Worm (Caenorhabditis elegans): ENCODE results near the gene mxl-1.

Gene mxl-1

ce11 chrV:11266681-11267080, 22.0 kb downstream of the mxl-1 start, which contains the start of gene str-116:
Gene str-116, plus strand, starts transcription at chrV:11266981.
- no peak for TF ChIP-seq hmg-11 (tag; optimal IDR thresholded peaks at IDR 0.05)
- TF ChIP-seq zag-1 (tag; optimal IDR thresholded peaks at IDR 0.05): no peak
- TF ChIP-seq lsy-12 (tag; optimal IDR thresholded peaks at IDR 0.05): no peak
- no peak for TF ChIP-seq fkh-10 (GFP tag; optimal IDR thresholded peaks at IDR 0.05)
- no peak for TF ChIP-seq tbx-2 (tag; optimal IDR thresholded peaks at IDR 0.05)
- no peak for TF ChIP-seq nhr-12 (tag; optimal IDR thresholded peaks at IDR 0.05)
- TF ChIP-seq fkh-2 (tag; optimal IDR thresholded peaks at IDR 0.05): no peak

DNA sequence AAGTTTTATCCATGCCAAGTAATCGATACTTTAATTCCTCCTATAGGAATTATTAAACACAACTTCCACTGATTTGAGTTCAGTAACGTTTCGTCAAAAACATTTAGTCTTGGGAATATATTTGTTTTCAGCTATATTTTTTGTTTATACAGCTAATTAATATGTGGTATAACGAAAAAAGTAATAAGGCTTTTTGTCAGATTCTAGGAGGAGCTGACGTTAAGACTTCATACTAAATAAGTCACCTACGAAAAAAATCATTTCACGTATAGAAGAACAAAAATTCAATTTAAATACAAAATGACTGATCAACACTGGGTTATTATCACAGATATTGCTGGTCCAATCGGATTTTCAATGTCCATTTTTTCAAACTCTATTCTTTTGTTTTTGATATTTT, 24.2 kb downstream of the mxl-1 start, which contains the start of gene str-115:
Gene str-115 (plus strand): TSS at position 301 of the 400 bp plus-strand sequence.
- no peak for TF ChIP-seq nhr-67 (tag; optimal IDR thresholded peaks at IDR 0.05)
- TF ChIP-seq nhr-12 (tag; optimal IDR thresholded peaks at IDR 0.05): no peak
- TF ChIP-seq skn-1 (tag; optimal IDR thresholded peaks at IDR 0.05): no peak
- no peak for TF ChIP-seq unc-39 (tag; optimal IDR thresholded peaks at IDR 0.05)
- TF ChIP-seq nhr-11 (tag; optimal IDR thresholded peaks at IDR 0.05): no peak
- no peak for TF ChIP-seq ceh-82 (tag; optimal IDR thresholded peaks at IDR 0.05)
- no peak for TF ChIP-seq snpc-4 (tag; optimal IDR thresholded peaks at IDR 0.05)
- TF ChIP-seq sea-2 (GFP tag; optimal IDR thresholded peaks at IDR 0.05): no peak
- no peak for TF ChIP-seq elt-3 (tag; optimal IDR thresholded peaks at IDR 0.05)
- no peak for TF ChIP-seq nfya-1 (tag; optimal IDR thresholded peaks at IDR 0.05; ENCODE audit: insufficient read depth)
- TF ChIP-seq nhr-43 (tag; optimal IDR thresholded peaks at IDR 0.05; ENCODE audit: poor library complexity, severe bottlenecking): no peak
- TF ChIP-seq lin-15B (tag; optimal IDR thresholded peaks at IDR 0.05): no peak
- TF ChIP-seq tbx-2 (tag; optimal IDR thresholded peaks at IDR 0.05): no peak
- no peak for TF ChIP-seq nhr-76 (tag; optimal IDR thresholded peaks at IDR 0.05)
- TF ChIP-seq ceh-9 (tag; optimal IDR thresholded peaks at IDR 0.05): no peak
- no peak for TF ChIP-seq nhr-28 (tag; optimal IDR thresholded peaks at IDR 0.05)
- no peak for TF ChIP-seq mdl-1 (tag; optimal IDR thresholded peaks at IDR 0.05)
- no peak for TF ChIP-seq nhr-77 (tag; optimal IDR thresholded peaks at IDR 0.05)
- TF ChIP-seq egl-27 (tag; optimal IDR thresholded peaks at IDR 0.05): no peak

ce11 chrV:11271051-11271450, 26.4 kb downstream of the mxl-1 start, which contains the start of gene clec-222:
Gene clec-222, plus strand, starts transcription at chrV:11271351.
- TF ChIP-seq ZK546.5 (tag; optimal IDR thresholded peaks at IDR 0.05): no peak
- TF ChIP-seq sea-2 (GFP tag; optimal IDR thresholded peaks at IDR 0.05): no peak
- TF ChIP-seq nhr-23 (tag; optimal IDR thresholded peaks at IDR 0.05): no peak
- no peak for TF ChIP-seq egl-27 (tag; optimal IDR thresholded peaks at IDR 0.05)
- no peak for TF ChIP-seq tbx-2 (tag; optimal IDR thresholded peaks at IDR 0.05)
- no peak for TF ChIP-seq nfya-1 (tag; optimal IDR thresholded peaks at IDR 0.05; ENCODE audit: insufficient read depth)
- TF ChIP-seq ceh-9 (tag; optimal IDR thresholded peaks at IDR 0.05): no peak
- no peak for TF ChIP-seq egl-5 (tag; optimal IDR thresholded peaks at IDR 0.05)
- no peak for TF ChIP-seq elt-1 (tag; optimal IDR thresholded peaks at IDR 0.05)
- TF ChIP-seq nhr-77 (tag; optimal IDR thresholded peaks at IDR 0.05): no peak

DNA sequence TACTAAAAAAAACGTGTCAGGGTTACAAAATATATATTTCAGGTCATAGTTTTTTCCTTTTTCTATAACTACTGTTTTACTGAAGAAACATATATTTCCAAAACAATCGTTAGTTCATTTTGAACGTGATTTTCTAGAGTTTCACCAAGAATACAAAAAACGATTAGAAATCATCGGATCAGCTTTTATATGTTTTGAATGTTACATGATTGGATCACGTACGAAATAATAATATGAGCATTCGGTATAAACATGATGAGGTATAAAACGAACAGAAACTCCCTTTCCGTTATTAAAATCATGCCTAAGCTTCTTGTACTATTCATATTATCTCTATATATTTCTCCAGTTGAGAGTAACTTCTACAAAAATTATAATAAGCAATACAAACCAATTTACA, 28.2 kb downstream of the mxl-1 start, which contains the start of gene clec-223:
Gene clec-223 (plus strand): TSS at position 301 of the 400 bp plus-strand sequence.
- TF ChIP-seq eor-1 (tag; optimal IDR thresholded peaks at IDR 0.05): no peak
- TF ChIP-seq fos-1 (tag; optimal IDR thresholded peaks at IDR 0.05): no peak
- no peak for TF ChIP-seq ztf-4 (tag; optimal IDR thresholded peaks at IDR 0.05)

DNA sequence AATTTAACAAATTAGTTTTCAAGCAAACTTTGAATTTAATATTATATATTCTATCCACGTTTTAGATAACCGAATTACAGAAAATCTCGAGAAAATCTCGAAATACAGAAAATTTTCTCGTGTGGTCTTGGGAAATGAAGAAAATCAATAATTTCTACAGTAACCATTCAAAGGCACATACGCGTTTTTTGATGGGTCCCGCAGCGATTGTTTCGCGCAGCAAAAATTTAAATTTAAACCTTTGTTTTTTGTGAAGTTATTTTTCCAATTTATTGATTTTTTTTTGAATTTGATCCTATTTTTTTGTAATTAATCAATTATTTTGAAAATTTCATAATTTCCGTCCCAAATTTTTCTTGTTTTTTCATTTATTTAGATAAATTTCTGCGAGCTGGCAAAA, 34.9 kb downstream of the mxl-1 start:
- no peak for TF ChIP-seq lin-15B (tag; optimal IDR thresholded peaks at IDR 0.05)
- no peak for TF ChIP-seq R02D3.7 (tag; optimal IDR thresholded peaks at IDR 0.05)
- TF ChIP-seq fkh-10 (GFP tag; optimal IDR thresholded peaks at IDR 0.05): no peak
- TF ChIP-seq nhr-76 (tag; optimal IDR thresholded peaks at IDR 0.05): no peak
- TF ChIP-seq lsy-12 (tag; optimal IDR thresholded peaks at IDR 0.05): no peak
- TF ChIP-seq pha-4 (tag; optimal IDR thresholded peaks at IDR 0.05): no peak
- no peak for TF ChIP-seq unc-39 (tag; optimal IDR thresholded peaks at IDR 0.05)
- TF ChIP-seq snpc-4 (tag; optimal IDR thresholded peaks at IDR 0.05): no peak
- no peak for TF ChIP-seq nhr-12 (tag; optimal IDR thresholded peaks at IDR 0.05)
- TF ChIP-seq ceh-9 (tag; optimal IDR thresholded peaks at IDR 0.05): no peak
- TF ChIP-seq nhr-11 (tag; optimal IDR thresholded peaks at IDR 0.05): no peak
- no peak for TF ChIP-seq elt-1 (tag; optimal IDR thresholded peaks at IDR 0.05)
- TF ChIP-seq mdl-1 (tag; optimal IDR thresholded peaks at IDR 0.05): no peak
- TF ChIP-seq unc-62 (GFP tag; optimal IDR thresholded peaks at IDR 0.05): no peak

All from whole organism, L3 larva.